Worm (Caenorhabditis elegans) whole organism, L2 larva: ENCODE results near the gene vem-1.

Experiments used
- alr-1 ChIP-seq: fragments of 150-350 bp; optimal IDR thresholded peaks from 2 replicates; lab custom pipeline; 2014; ENCODE audit warnings: missing biosample characterization, missing genetic modification characterization
- ama-1 ChIP-seq: fragments of 150-350 bp; optimal IDR thresholded peaks from 2 replicates; lab custom pipeline; 2018; ENCODE audit warnings: inconsistent platforms
- ceh-16 ChIP-seq: fragments of 150-350 bp; optimal IDR thresholded peaks from 2 replicates; lab custom pipeline; 2014; ENCODE audit warnings: missing biosample characterization, missing genetic modification characterization
- egl-27 ChIP-seq: sonication (generic microtip); optimal IDR thresholded peaks from 3 replicates; lab custom pipeline; 2017; ENCODE audit warnings: missing biosample characterization, missing genetic modification reagents, missing genetic modification characterization
- elt-3 ChIP-seq: sonication (generic microtip); optimal IDR thresholded peaks from 2 replicates; lab custom pipeline; 2017; ENCODE audit warnings: missing biosample characterization, missing genetic modification characterization
- fos-1 ChIP-seq: fragments of 150-350 bp; optimal IDR thresholded peaks from 2 replicates; lab custom pipeline; 2014; ENCODE audit warnings: missing biosample characterization, missing genetic modification characterization
- lin-39 ChIP-seq: fragments of 150-350 bp; optimal IDR thresholded peaks from 2 replicates; lab custom pipeline; 2014; ENCODE audit warnings: missing biosample characterization, missing genetic modification reagents, missing genetic modification characterization
- nhr-11 ChIP-seq: fragments of 150-350 bp; optimal IDR thresholded peaks from 2 replicates; lab custom pipeline; 2014; ENCODE audit warnings: missing biosample characterization, missing genetic modification characterization
- nhr-6 ChIP-seq: fragments of 150-350 bp; optimal IDR thresholded peaks from 2 replicates; lab custom pipeline; 2014; ENCODE audit warnings: missing biosample characterization, missing genetic modification characterization
- unc-55 ChIP-seq: fragments of 150-350 bp; sonication (generic microtip); optimal IDR thresholded peaks from 3 replicates; lab custom pipeline; 2014; ENCODE audit warnings: missing biosample characterization, missing genetic modification reagents, missing genetic modification characterization
- unc-62 ChIP-seq: fragments of 150-350 bp; optimal IDR thresholded peaks from 2 replicates; lab custom pipeline; 2014; ENCODE audit warnings: missing biosample characterization, missing genetic modification reagents, missing genetic modification characterization
- zag-1 ChIP-seq: fragments of 150-350 bp; optimal IDR thresholded peaks from 2 replicates; lab custom pipeline; 2014; ENCODE audit warnings: missing biosample characterization, missing genetic modification characterization

- no peak for TF ChIP-seq lin-39 (tag; lab: Kevin White, UChicago)
- no peak for TF ChIP-seq unc-62 (GFP tag; lab: Kevin White, UChicago)
- no peak for TF ChIP-seq zag-1
- TF ChIP-seq alr-1 (tag; lab: Kevin White, UChicago), result no peak
- no peak for TF ChIP-seq ama-1 (lab: Kevin White, UChicago)
- TF ChIP-seq egl-27 (tag; lab: Kevin White, UChicago), result no peak
- no peak for TF ChIP-seq fos-1 (tag; lab: Kevin White, UChicago)
- no peak for TF ChIP-seq unc-55 (GFP tag; lab: Kevin White, UChicago)
- TF ChIP-seq nhr-11, result no peak
- no peak for TF ChIP-seq nhr-6 (tag; lab: Kevin White, UChicago)
- no peak for TF ChIP-seq elt-3 (tag; lab: Kevin White, UChicago)
- no peak for TF ChIP-seq ceh-16 (tag; lab: Kevin White, UChicago)
These were observed 3.7 kb downstream of the vem-1 start for ce11 chrX:8084669-8085068.
